Worm (Caenorhabditis elegans): ENCODE results near the gene srg-25.

srg-25 gene

DNA sequence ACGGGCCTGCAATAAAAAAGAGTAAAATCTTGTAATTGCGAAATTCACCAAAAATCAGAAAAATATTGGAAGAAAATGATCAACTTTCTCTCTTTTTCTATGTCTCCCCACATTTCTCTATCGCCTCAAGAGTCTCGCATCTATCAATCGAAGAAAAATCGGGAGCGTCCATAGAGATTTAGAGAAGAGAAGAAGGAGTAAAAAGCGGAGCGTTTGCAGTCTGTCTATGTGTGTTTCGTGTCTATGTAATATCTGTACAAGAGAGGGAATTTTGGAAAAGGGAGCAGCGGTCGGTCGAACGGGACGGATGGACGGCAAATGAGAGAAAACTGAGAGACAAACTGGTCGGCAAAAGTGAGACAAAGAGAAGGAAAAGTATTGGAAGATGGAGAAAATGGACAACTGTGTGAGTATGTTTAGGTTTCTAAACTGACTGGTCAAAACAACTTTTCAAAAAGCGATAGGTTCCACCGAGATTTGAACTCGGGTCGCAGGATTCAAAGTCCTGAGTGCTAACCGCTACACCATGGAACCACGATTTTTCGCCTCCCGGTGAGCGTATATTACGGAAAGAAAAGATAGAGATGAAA is 15.5 kb downstream of the srg-25 start:
- TF ChIP-seq lir-3 (tag; optimal IDR thresholded peaks at IDR 0.05): no peak
- TF ChIP-seq unc-130 (GFP tag; optimal IDR thresholded peaks at IDR 0.05): no peak
- peak; percentile 60 for TF ChIP-seq nhr-77 (tag; optimal IDR thresholded peaks at IDR 0.05)
- TF ChIP-seq skn-1 (tag; optimal IDR thresholded peaks at IDR 0.05): no peak
- TF ChIP-seq egl-27 (tag; optimal IDR thresholded peaks at IDR 0.05): no peak
- no peak for TF ChIP-seq ztf-11 (tag; optimal IDR thresholded peaks at IDR 0.05)
- no peak for TF ChIP-seq lin-38 (GFP tag; IDR thresholded peaks at IDR 0.05)
- no peak for TF ChIP-seq lin-29 (GFP tag; IDR thresholded peaks at IDR 0.05)
- TF ChIP-seq snpc-1.2 (GFP tag; IDR thresholded peaks at IDR 0.05): no peak; the same call in 1 of the 2 replicates
- no peak; the same call in 1 of the 2 replicates for TF ChIP-seq pha-4 (GFP tag; IDR thresholded peaks at IDR 0.05)
- peak; percentile 13 for TF ChIP-seq pha-4 (tag; optimal IDR thresholded peaks at IDR 0.05)
- no peak for TF ChIP-seq Y75B8A.6 (GFP tag; IDR thresholded peaks at IDR 0.05)
- no peak for TF ChIP-seq zfp-3 (GFP tag; conservative IDR thresholded peaks at IDR 0.05)
- TF ChIP-seq D1046.2 (GFP tag; IDR thresholded peaks at IDR 0.05): 0 out of 2 replicates have a peak, but pooled peaks have one; percentile 47
- TF ChIP-seq php-3 (GFP tag; IDR thresholded peaks at IDR 0.05): no peak
- TF ChIP-seq dmd-9 (GFP tag; IDR thresholded peaks at IDR 0.05): 0 out of 2 replicates have a peak, but pooled peaks have one; percentile 29
- TF ChIP-seq jun-1 (tag; optimal IDR thresholded peaks at IDR 0.05): no peak
- TF ChIP-seq ceh-20 (GFP tag; IDR thresholded peaks at IDR 0.05): 0 out of 2 replicates have a peak, but pooled peaks have one; percentile 21
- TF ChIP-seq pqm-1 (tag; optimal IDR thresholded peaks at IDR 0.05): peak; percentile 17
- TF ChIP-seq daf-12 (tag; optimal IDR thresholded peaks at IDR 0.05): no peak
- TF ChIP-seq T26A8.4 (GFP tag; IDR thresholded peaks at IDR 0.05): no peak; the same call in 1 of the 2 replicates
- no peak for TF ChIP-seq mxl-2 (GFP tag; conservative IDR thresholded peaks at IDR 0.05)
- no peak for TF ChIP-seq ZK337.2 (GFP tag; IDR thresholded peaks at IDR 0.05)
- no peak for TF ChIP-seq set-16 (GFP tag; IDR thresholded peaks at IDR 0.05)
- TF ChIP-seq tra-1 (GFP tag; IDR thresholded peaks at IDR 0.05): 0 out of 2 replicates have a peak, but pooled peaks have one; percentile 25
- no peak for TF ChIP-seq ceh-32 (tag; optimal IDR thresholded peaks at IDR 0.05; ENCODE audit: poor library complexity)
- TF ChIP-seq daf-16 (GFP tag; optimal IDR thresholded peaks at IDR 0.05): peak; percentile 58 to 81
- TF ChIP-seq daf-16 (tag; optimal IDR thresholded peaks at IDR 0.05): peak; percentile 79
- peak; percentile 29 for TF ChIP-seq duxl-1 (tag; optimal IDR thresholded peaks at IDR 0.05; ENCODE audit: poor library complexity)
- TF ChIP-seq F37D6.2 (tag; optimal IDR thresholded peaks at IDR 0.05): no peak
- no peak for TF ChIP-seq ces-1 (GFP tag; optimal IDR thresholded peaks at IDR 0.05)
- TF ChIP-seq dve-1 (tag; optimal IDR thresholded peaks at IDR 0.05; ENCODE audit: insufficient read depth): peak; percentile 55
- no peak for TF ChIP-seq zfp-2 (tag; optimal IDR thresholded peaks at IDR 0.05)
- peak; percentile 59; the same call in 1 of the 2 replicates for TF ChIP-seq lim-7 (GFP tag; IDR thresholded peaks at IDR 0.05)
- no peak for TF ChIP-seq zip-11 (GFP tag; IDR thresholded peaks at IDR 0.05)
- TF ChIP-seq spr-3 (GFP tag; optimal IDR thresholded peaks at IDR 0.05): peak; percentile 41
- TF ChIP-seq spr-1 (tag; optimal IDR thresholded peaks at IDR 0.05): peak; percentile 69
- TF ChIP-seq mep-1 (tag; optimal IDR thresholded peaks at IDR 0.05): peak; percentile 54
- TF ChIP-seq mes-2 (tag; optimal IDR thresholded peaks at IDR 0.05; ENCODE audit: poor library complexity, severe bottlenecking): peak; percentile 35
- TF ChIP-seq vab-7 (GFP tag; IDR thresholded peaks at IDR 0.05): 0 out of 2 replicates have a peak, but pooled peaks have one; percentile 37
- no peak for TF ChIP-seq lsy-2 (tag; optimal IDR thresholded peaks at IDR 0.05)
- TF ChIP-seq aly-2 (tag; optimal IDR thresholded peaks at IDR 0.05): no peak
- no peak for TF ChIP-seq hlh-30 (tag; optimal IDR thresholded peaks at IDR 0.05; ENCODE audit: insufficient read depth)
- peak in 1 of 2 experiments; percentile 29 for TF ChIP-seq mdl-1 (tag; optimal IDR thresholded peaks at IDR 0.05)
- TF ChIP-seq ceh-28 (tag; optimal IDR thresholded peaks at IDR 0.05): no peak
- no peak for TF ChIP-seq mdt-29 (GFP tag; IDR thresholded peaks at IDR 0.05)
- peak; percentile 28 for TF ChIP-seq gei-8 (GFP tag; optimal IDR thresholded peaks at IDR 0.05)
- TF ChIP-seq nhr-28 (tag; optimal IDR thresholded peaks at IDR 0.05): peak; percentile 83
- no peak for TF ChIP-seq F10B5.3 (tag; optimal IDR thresholded peaks at IDR 0.05)
- no peak for TF ChIP-seq nhr-111 (GFP tag; optimal IDR thresholded peaks at IDR 0.05)

All from whole organism, L4 larva.